Fruit fly (Drosophila melanogaster) whole organism, wandering third instar larva: ENCODE measurements around the gene CG7387.

ENCODE experiments used
- Abd-B ChIP-seq: fragments of >200 bp; optimal IDR thresholded peaks from 2 replicates; lab custom pipeline; 2017; ENCODE audit warnings: missing biosample characterization, missing genetic modification characterization
- CG32264 ChIP-seq: fragments of 200-800 bp; sonication (Bioruptor generic); optimal IDR thresholded peaks from 2 replicates; lab custom pipeline; 2016; ENCODE audit warnings: missing biosample characterization, missing genetic modification characterization
- CG9705 ChIP-seq: fragments of 200-800 bp; sonication (Bioruptor generic); optimal IDR thresholded peaks from 2 replicates; lab custom pipeline; 2018; ENCODE audit warnings: missing biosample characterization, mild to moderate bottlenecking, missing genetic modification characterization
- CrebA ChIP-seq: fragments of 200-800 bp; sonication (Bioruptor generic); optimal IDR thresholded peaks from 2 replicates; lab custom pipeline; 2016; ENCODE audit warnings: missing biosample characterization, mild to moderate bottlenecking, missing genetic modification characterization, borderline replicate concordance
- Dfd ChIP-seq: fragments of >200 bp; optimal IDR thresholded peaks from 2 replicates; lab custom pipeline; 2017; ENCODE audit warnings: missing biosample characterization, missing genetic modification characterization
- Dif ChIP-seq: fragments of 200-275, 200-300 bp; sonication (Bioruptor generic); optimal IDR thresholded peaks from 2 replicates; lab custom pipeline; 2018; ENCODE audit warnings: missing biosample characterization, missing genetic modification characterization; ENCODE audit not compliant: partially characterized antibody
- GATAd ChIP-seq: sonication (Bioruptor generic); optimal IDR thresholded peaks from 2 replicates; lab custom pipeline; 2016; ENCODE audit warnings: missing biosample characterization, missing genetic modification characterization
- HLH106 ChIP-seq: fragments of 200-800 bp; optimal IDR thresholded peaks from 3 replicates; lab custom pipeline; 2019; ENCODE audit warnings: missing biosample characterization, mild to moderate bottlenecking, missing genetic modification characterization, moderate library complexity
- Hnf4 ChIP-seq: fragments of 200-800 bp; sonication (Bioruptor generic); optimal IDR thresholded peaks from 2 replicates; lab custom pipeline; 2016; ENCODE audit warnings: missing biosample characterization, mild to moderate bottlenecking, missing genetic modification characterization
- Hr78 ChIP-seq: fragments of >200 bp; optimal IDR thresholded peaks from 2 replicates; lab custom pipeline; 2017; ENCODE audit warnings: missing biosample characterization, missing genetic modification characterization
- Hr83 ChIP-seq: fragments of 200-300 bp; sonication (Bioruptor generic); optimal IDR thresholded peaks from 2 replicates; lab custom pipeline; 2016; ENCODE audit warnings: missing biosample characterization, mild to moderate bottlenecking, missing genetic modification characterization, moderate library complexity; ENCODE audit not compliant: poor library complexity, severe bottlenecking
- Jra ChIP-seq: sonication (Bioruptor generic); optimal IDR thresholded peaks from 2 replicates; lab custom pipeline; 2016; ENCODE audit warnings: missing biosample characterization, missing genetic modification characterization
- Mio ChIP-seq: sonication (Bioruptor generic); optimal IDR thresholded peaks from 2 replicates; lab custom pipeline; 2016; ENCODE audit warnings: missing biosample characterization, missing genetic modification characterization
- Myc ChIP-seq: fragments of >200 bp; optimal IDR thresholded peaks from 2 replicates; lab custom pipeline; 2017
- N ChIP-seq: fragments of >200 bp; optimal IDR thresholded peaks from 2 replicates; lab custom pipeline; 2018; ENCODE audit warnings: missing biosample characterization, missing external identifiers, missing genetic modification characterization
- OdsH ChIP-seq: fragments of 200-800 bp; sonication (Bioruptor generic); optimal IDR thresholded peaks from 2 replicates; lab custom pipeline; 2016; ENCODE audit warnings: missing biosample characterization, mild to moderate bottlenecking, missing genetic modification characterization
- Rel ChIP-seq, 2 experiments: fragments of 200-800 bp; sonication (Bioruptor generic) in 1 of 2; optimal IDR thresholded peaks; 2 replicates in 1 of 2; 3 replicates in 1 of 2; lab custom pipeline; 2016 to 2019; ENCODE audit warnings: mild to moderate bottlenecking in 2 of 2, missing biosample characterization in 2 of 2, missing genetic modification characterization in 2 of 2, moderate library complexity in 1 of 2
- Sp1 ChIP-seq: fragments of 200-800 bp; sonication (Bioruptor generic); optimal IDR thresholded peaks from 3 replicates; lab custom pipeline; 2019; ENCODE audit warnings: missing biosample characterization, mild to moderate bottlenecking, missing genetic modification characterization, moderate library complexity
- Vsx2 ChIP-seq: fragments of 200-300, 225-300 bp; sonication (Bioruptor generic); optimal IDR thresholded peaks from 2 replicates; lab custom pipeline; 2018; ENCODE audit warnings: missing biosample characterization, missing genetic modification characterization; ENCODE audit not compliant: partially characterized antibody
- br ChIP-seq: fragments of 200-800 bp; sonication (Bioruptor generic); optimal IDR thresholded peaks from 2 replicates; lab custom pipeline; 2016; ENCODE audit warnings: missing biosample characterization, missing genetic modification characterization
- brk ChIP-seq: fragments of 200-800 bp; sonication (Bioruptor generic); optimal IDR thresholded peaks from 2 replicates; lab custom pipeline; 2016; ENCODE audit warnings: missing biosample characterization, mild to moderate bottlenecking, missing genetic modification characterization
- dl ChIP-seq, 2 experiments: fragments of 175-275, 200-275 bp in 1 of 2; fragments of 200-275 bp in 1 of 2; sonication (Bioruptor generic); optimal IDR thresholded peaks; lab custom pipeline; 2018; ENCODE audit warnings: mild to moderate bottlenecking in 2 of 2, missing biosample characterization in 2 of 2, missing genetic modification characterization in 2 of 2, moderate library complexity in 2 of 2; ENCODE audit not compliant: partially characterized antibody in 2 of 2, insufficient read depth in 1 of 2
- dmrt93B ChIP-seq: fragments of 200-800 bp; sonication (Bioruptor generic); optimal IDR thresholded peaks from 2 replicates; lab custom pipeline; 2018; ENCODE audit warnings: missing biosample characterization, mild to moderate bottlenecking, missing genetic modification characterization
- dsf ChIP-seq: sonication (Bioruptor generic); optimal IDR thresholded peaks from 2 replicates; lab custom pipeline; 2016; ENCODE audit warnings: missing biosample characterization, missing genetic modification characterization, borderline replicate concordance
- ey ChIP-seq: fragments of 200-800 bp; sonication (Bioruptor generic); optimal IDR thresholded peaks from 2 replicates; lab custom pipeline; 2016; ENCODE audit warnings: missing biosample characterization, missing genetic modification characterization
- foxo ChIP-seq, 2 experiments: fragments of 200-800 bp; sonication (Bioruptor generic); optimal IDR thresholded peaks; 2 replicates in 1 of 2; 3 replicates in 1 of 2; lab custom pipeline; 2016 to 2017; ENCODE audit warnings: missing biosample characterization in 2 of 2, missing genetic modification characterization in 2 of 2
- fru ChIP-seq: fragments of 200-800 bp; sonication (Bioruptor generic); optimal IDR thresholded peaks from 3 replicates; lab custom pipeline; 2016; ENCODE audit warnings: missing biosample characterization, mild to moderate bottlenecking, missing genetic modification characterization
- h ChIP-seq: fragments of 200-800 bp; sonication (Bioruptor generic); optimal IDR thresholded peaks from 3 replicates; lab custom pipeline; 2016; ENCODE audit warnings: missing biosample characterization, mild to moderate bottlenecking, missing genetic modification characterization
- jim ChIP-seq: fragments of 175-275, 200-325 bp; sonication (Bioruptor generic); optimal IDR thresholded peaks from 2 replicates; lab custom pipeline; 2016; ENCODE audit warnings: missing biosample characterization, mild to moderate bottlenecking, missing genetic modification characterization
- lola ChIP-seq: fragments of >200 bp; optimal IDR thresholded peaks from 2 replicates; lab custom pipeline; 2017; ENCODE audit warnings: missing biosample characterization, missing genetic modification characterization
- pan ChIP-seq: fragments of >200 bp; optimal IDR thresholded peaks from 2 replicates; lab custom pipeline; 2017
- psq ChIP-seq: fragments of 200-800 bp; sonication (Bioruptor generic); optimal IDR thresholded peaks from 3 replicates; lab custom pipeline; 2017; ENCODE audit warnings: missing biosample characterization, mild to moderate bottlenecking, missing genetic modification characterization, moderate library complexity
- rgr ChIP-seq: fragments of 200-800 bp; sonication (Bioruptor generic); optimal IDR thresholded peaks from 3 replicates; lab custom pipeline; 2016; ENCODE audit warnings: missing biosample characterization, mild to moderate bottlenecking, missing genetic modification characterization
- sage ChIP-seq: fragments of 200-800 bp; sonication (Bioruptor generic); optimal IDR thresholded peaks from 2 replicates; lab custom pipeline; 2016; ENCODE audit warnings: missing biosample characterization, mild to moderate bottlenecking, missing genetic modification characterization
- sv ChIP-seq: fragments of 200-800 bp; sonication (Bioruptor generic); optimal IDR thresholded peaks from 3 replicates; lab custom pipeline; 2016; ENCODE audit warnings: missing biosample characterization, missing genetic modification characterization
- tai ChIP-seq: sonication (Bioruptor generic); optimal IDR thresholded peaks from 2 replicates; lab custom pipeline; 2016; ENCODE audit warnings: missing biosample characterization, missing genetic modification characterization
- usp ChIP-seq: fragments of >200 bp; optimal IDR thresholded peaks from 2 replicates; lab custom pipeline; 2017; ENCODE audit warnings: missing biosample characterization, missing genetic modification characterization
- woc ChIP-seq: sonication (Bioruptor generic); optimal IDR thresholded peaks from 2 replicates; lab custom pipeline; 2016; ENCODE audit warnings: missing biosample characterization, mild to moderate bottlenecking, missing genetic modification characterization

The CG7387 gene

DNA sequence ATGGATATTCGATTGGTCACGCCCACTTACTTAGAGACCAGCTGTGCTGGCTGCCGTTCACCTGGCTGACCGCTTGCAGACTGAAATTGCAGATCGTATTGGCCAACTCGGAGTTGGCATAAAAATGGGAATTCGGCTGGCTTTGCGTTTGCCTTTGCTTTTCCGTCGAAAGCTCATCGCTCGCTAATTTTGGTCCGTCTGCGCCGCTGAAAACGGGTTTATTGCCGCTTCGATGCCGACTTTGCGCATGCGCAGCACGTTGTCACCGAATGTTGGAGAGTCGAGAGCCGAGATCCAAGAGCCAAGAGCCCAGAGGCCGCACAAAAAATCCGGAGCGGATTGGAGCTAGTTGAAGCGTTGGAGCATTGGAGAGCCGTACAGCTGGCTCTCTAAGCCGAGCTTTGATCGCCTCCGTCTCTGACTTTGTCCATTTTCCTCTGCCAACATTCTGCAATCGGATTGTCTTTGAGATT lies 41.2 kb downstream of the CG7387 start, which contains the start of gene CG13676:
Gene CG13676 (minus strand): TSS at position 87 of the 473 bp plus-strand sequence.
- TF ChIP-seq psq (GFP tag; lab: Kevin White, UChicago) = no peak
- TF ChIP-seq Myc (lab: Kevin White, UChicago) = no peak
- no peak for TF ChIP-seq dsf (GFP tag; lab: Kevin White, UChicago)
- no peak for TF ChIP-seq ey
- TF ChIP-seq lola (GFP tag; lab: Kevin White, UChicago) = no peak
- no peak for TF ChIP-seq Hr83 (GFP tag; lab: Kevin White, UChicago)
- TF ChIP-seq Jra = no peak
- TF ChIP-seq Hr78 (GFP tag; lab: Kevin White, UChicago) = no peak
- no peak for TF ChIP-seq h (GFP tag; lab: Kevin White, UChicago)
- no peak for TF ChIP-seq CG32264
- no peak for TF ChIP-seq jim (GFP tag; lab: Kevin White, UChicago)
- TF ChIP-seq OdsH (GFP tag; lab: Kevin White, UChicago) = no peak
- TF ChIP-seq dl (GFP tag; optimal IDR thresholded peaks at IDR 0.05; lab: Kevin White, UChicago; ENCODE audit: insufficient read depth in 1 of 2, partially characterized antibody in 2 of 2) = peak; percentile 79 to 83
- TF ChIP-seq woc (GFP tag; lab: Kevin White, UChicago) = no peak
- no peak for TF ChIP-seq Hnf4 (GFP tag; lab: Kevin White, UChicago)
- no peak for TF ChIP-seq Dfd (GFP tag; lab: Kevin White, UChicago)
- TF ChIP-seq CrebA = peak; percentile 20
- peak; percentile 44 for TF ChIP-seq Dif (GFP tag; lab: Kevin White, UChicago)
- peak; percentile 76 for TF ChIP-seq Rel (GFP tag; optimal IDR thresholded peaks at IDR 0.05; lab: Kevin White, UChicago)
- TF ChIP-seq Rel (tag; optimal IDR thresholded peaks at IDR 0.05; lab: Kevin White, UChicago) = no peak
- TF ChIP-seq GATAd = no peak
- TF ChIP-seq tai (GFP tag; lab: Kevin White, UChicago) = no peak
- no peak for TF ChIP-seq rgr
- TF ChIP-seq Sp1 = peak; percentile 6
- no peak for TF ChIP-seq foxo (GFP tag; optimal IDR thresholded peaks at IDR 0.05; lab: Kevin White, UChicago)
- TF ChIP-seq usp (GFP tag; lab: Kevin White, UChicago) = no peak
- no peak for TF ChIP-seq CG9705 (GFP tag; lab: Kevin White, UChicago)
- no peak for TF ChIP-seq dmrt93B (GFP tag; lab: Kevin White, UChicago)
- no peak for TF ChIP-seq br (GFP tag; lab: Kevin White, UChicago)
- TF ChIP-seq brk (GFP tag; lab: Kevin White, UChicago) = no peak
- no peak for TF ChIP-seq pan
- no peak for TF ChIP-seq Mio
- TF ChIP-seq Vsx2 (GFP tag; lab: Kevin White, UChicago) = peak; percentile 67
- TF ChIP-seq sv (GFP tag; lab: Kevin White, UChicago) = no peak
- no peak for TF ChIP-seq N (GFP tag; lab: Kevin White, UChicago)
- no peak for TF ChIP-seq sage (GFP tag; lab: Kevin White, UChicago)
- TF ChIP-seq HLH106 (tag; lab: Kevin White, UChicago) = no peak
- no peak for TF ChIP-seq fru (GFP tag; lab: Kevin White, UChicago)
- no peak for TF ChIP-seq Abd-B (GFP tag; lab: Kevin White, UChicago)

DNA sequence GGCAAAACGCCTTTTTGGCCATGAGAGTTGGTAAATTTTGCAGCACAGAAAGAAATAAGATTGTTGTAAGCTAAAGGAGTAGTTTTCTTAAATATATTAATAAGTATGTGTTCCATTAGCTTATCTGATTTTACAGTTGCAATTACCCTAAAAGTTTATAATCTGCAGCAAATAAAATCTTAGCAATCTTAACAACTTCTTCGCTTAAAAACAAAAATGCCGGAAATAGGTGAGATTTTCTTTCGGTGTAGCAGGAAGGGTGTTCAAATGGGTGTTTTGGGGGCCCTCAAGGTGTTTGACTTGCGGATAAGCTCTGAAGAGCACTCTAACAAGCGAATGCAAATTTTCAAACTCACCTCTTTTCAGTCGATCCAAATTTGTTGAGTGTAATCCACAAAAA lies 42.1 kb downstream of the CG7387 start:
- no peak for TF ChIP-seq fru (GFP tag; lab: Kevin White, UChicago)
- TF ChIP-seq HLH106 (tag; lab: Kevin White, UChicago) = peak; percentile 23
- TF ChIP-seq, all 38 proteins: peak for 1

dm6 chr3L:8150284-8150683 lies 42.6 kb downstream of the CG7387 start:
- TF ChIP-seq dmrt93B (GFP tag; lab: Kevin White, UChicago) (no peak), tai (GFP tag; lab: Kevin White, UChicago) (no peak), Vsx2 (GFP tag; lab: Kevin White, UChicago) (no peak), Hnf4 (GFP tag; lab: Kevin White, UChicago) (no peak), fru (GFP tag; lab: Kevin White, UChicago) (no peak), rgr (no peak), h (GFP tag; lab: Kevin White, UChicago) (no peak), CG32264 (no peak), foxo (GFP tag; optimal IDR thresholded peaks at IDR 0.05; lab: Kevin White, UChicago) (no peak), Sp1 (no peak), GATAd (no peak), Myc (lab: Kevin White, UChicago) (no peak), br (GFP tag; lab: Kevin White, UChicago) (no peak), Dfd (GFP tag; lab: Kevin White, UChicago) (no peak)
